Worm (Caenorhabditis elegans) whole organism, midembryonic: ENCODE measurements around the gene col-139.

Source experiments
- T22C8.4 ChIP-seq: fragments of 200-800 bp; sonication (Bioruptor generic); IDR thresholded peaks from 2 replicates; pipeline ENCODE4 v1.3.6; 2022; ENCODE audit warnings: missing genetic modification characterization, missing compliant biosample characterization
- cog-1 ChIP-seq: sonication (generic microtip); optimal IDR thresholded peaks from 2 replicates; lab custom pipeline; 2016; ENCODE audit warnings: missing genetic modification characterization, missing compliant biosample characterization
- flt-1 ChIP-seq: fragments of 200-800 bp; sonication (Bioruptor generic); IDR thresholded peaks from 2 replicates; pipeline ENCODE4 v1.3.6; 2022; ENCODE audit warnings: missing genetic modification characterization, missing compliant biosample characterization
- ref-1 ChIP-seq: fragments of 200-800 bp; sonication (Bioruptor generic); conservative IDR thresholded peaks from 2 replicates; pipeline ENCODE4 v1.3.6; 2022; ENCODE audit warnings: missing genetic modification reagents, missing genetic modification characterization, missing compliant biosample characterization
- tab-1 ChIP-seq: fragments of 200-800 bp; sonication (Bioruptor generic); IDR thresholded peaks from 2 replicates; pipeline ENCODE4 v1.3.6; 2022; ENCODE audit warnings: missing genetic modification characterization, missing compliant biosample characterization
- ztf-23 ChIP-seq: fragments of 200-800 bp; sonication (Bioruptor generic); IDR thresholded peaks from 2 replicates; pipeline ENCODE4 v1.3.6; 2022; ENCODE audit warnings: missing genetic modification reagents, missing genetic modification characterization, missing compliant biosample characterization
- ztf-29 ChIP-seq: fragments of 200-800 bp; sonication (Bioruptor generic); IDR thresholded peaks from 2 replicates; pipeline ENCODE4 v1.3.6; 2022; ENCODE audit warnings: missing genetic modification reagents, missing genetic modification characterization, missing compliant biosample characterization

- TF ChIP-seq cog-1 (tag; lab: Kevin White, UChicago) (no peak), T22C8.4 (GFP tag; lab: Robert Waterston, UW) (no peak), ref-1 (GFP tag; lab: Robert Waterston, UW) (no peak), ztf-29 (GFP tag; lab: Robert Waterston, UW) (no peak), tab-1 (GFP tag; lab: Robert Waterston, UW) (no peak), ztf-23 (GFP tag; lab: Robert Waterston, UW) (no peak), flt-1 (GFP tag; lab: Robert Waterston, UW) (no peak)
Observed at ce11 chrV:4692382-4693281, 38.9 kb upstream of the col-139 start, which contains the start of gene cpg-8.
